Worm (Caenorhabditis elegans): ENCODE results near the gene C38C3.3.

Gene C38C3.3

DNA sequence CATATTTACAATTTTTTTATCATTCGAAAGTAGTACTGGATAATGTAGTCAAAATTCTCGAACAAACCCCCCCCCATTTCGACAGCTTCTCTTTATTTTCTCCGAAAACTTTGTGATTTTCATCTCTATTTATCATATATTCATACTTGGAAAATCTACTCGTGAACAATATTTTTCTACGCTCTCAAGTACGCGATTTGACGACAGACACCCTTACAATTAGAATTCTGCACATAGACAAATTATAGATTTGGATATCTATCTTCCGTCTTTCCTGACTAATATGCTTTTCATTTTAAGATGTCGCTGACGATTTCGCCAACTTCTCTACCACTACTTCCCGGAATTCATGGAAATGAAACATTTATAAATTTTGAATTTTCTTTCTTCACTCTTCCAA lies 10.6 kb downstream of the C38C3.3 start, which contains the start of gene sru-28:
Gene sru-28, plus strand, starts transcription at position 301 of the 400 bp plus-strand sequence.
- no peak for TF ChIP-seq egl-5 (tag; optimal IDR thresholded peaks at IDR 0.05)
- TF ChIP-seq sea-2 (GFP tag; optimal IDR thresholded peaks at IDR 0.05) = no peak
- TF ChIP-seq nhr-23 (tag; optimal IDR thresholded peaks at IDR 0.05) = no peak
- no peak for TF ChIP-seq ztf-11 (tag; optimal IDR thresholded peaks at IDR 0.05)
- TF ChIP-seq nhr-11 (tag; optimal IDR thresholded peaks at IDR 0.05) = no peak
- TF ChIP-seq R02D3.7 (tag; optimal IDR thresholded peaks at IDR 0.05) = no peak
- no peak for TF ChIP-seq eor-1 (tag; optimal IDR thresholded peaks at IDR 0.05)
- no peak for TF ChIP-seq daf-12 (tag; optimal IDR thresholded peaks at IDR 0.05)
- TF ChIP-seq ceh-28 (tag; optimal IDR thresholded peaks at IDR 0.05) = no peak
- no peak for TF ChIP-seq ztf-4 (tag; optimal IDR thresholded peaks at IDR 0.05)
- no peak for TF ChIP-seq nhr-237 (tag; optimal IDR thresholded peaks at IDR 0.05)
- no peak for TF ChIP-seq nhr-77 (tag; optimal IDR thresholded peaks at IDR 0.05)
- TF ChIP-seq elt-2 (tag; optimal IDR thresholded peaks at IDR 0.05) = no peak
- no peak for TF ChIP-seq hmg-11 (tag; optimal IDR thresholded peaks at IDR 0.05)
- TF ChIP-seq unc-39 (tag; optimal IDR thresholded peaks at IDR 0.05) = no peak
- TF ChIP-seq jun-1 (tag; optimal IDR thresholded peaks at IDR 0.05) = no peak
- no peak for TF ChIP-seq mml-1 (tag; optimal IDR thresholded peaks at IDR 0.05)
- TF ChIP-seq nhr-25 (tag; optimal IDR thresholded peaks at IDR 0.05) = no peak
- no peak for TF ChIP-seq nfya-1 (tag; optimal IDR thresholded peaks at IDR 0.05; ENCODE audit: insufficient read depth)

DNA sequence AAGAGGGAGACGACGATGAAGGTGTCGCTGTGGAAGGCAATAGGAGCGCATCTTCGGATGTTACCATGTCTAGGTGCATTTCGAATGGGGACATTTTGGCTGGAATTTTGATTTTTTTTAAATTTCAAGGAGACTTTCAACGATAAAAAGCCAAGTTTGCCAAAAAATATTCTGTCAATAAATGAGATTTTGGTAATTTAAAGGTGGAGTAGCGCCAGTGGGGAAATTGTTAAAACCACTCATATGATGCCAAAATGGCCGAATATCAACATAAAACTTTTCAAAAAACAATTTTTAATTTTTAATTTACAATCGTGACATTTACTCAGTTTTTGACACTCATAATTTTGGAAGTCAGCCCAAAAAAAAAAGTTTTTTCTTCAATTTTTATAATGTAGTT lies 16.1 kb downstream of the C38C3.3 start, which contains the start of gene nhr-260:
Gene nhr-260, minus strand, starts transcription at position 101 of the 400 bp plus-strand sequence.
- TF ChIP-seq nhr-43 (tag; optimal IDR thresholded peaks at IDR 0.05; ENCODE audit: poor library complexity, severe bottlenecking) (no peak), lsy-12 (tag; optimal IDR thresholded peaks at IDR 0.05) (no peak), nhr-28 (tag; optimal IDR thresholded peaks at IDR 0.05) (no peak), elt-3 (tag; optimal IDR thresholded peaks at IDR 0.05) (no peak), jun-1 (tag; optimal IDR thresholded peaks at IDR 0.05) (no peak), ztf-4 (tag; optimal IDR thresholded peaks at IDR 0.05) (no peak), nhr-77 (tag; optimal IDR thresholded peaks at IDR 0.05) (no peak), unc-62 (GFP tag; optimal IDR thresholded peaks at IDR 0.05) (no peak), nhr-67 (tag; optimal IDR thresholded peaks at IDR 0.05) (no peak), skn-1 (tag; optimal IDR thresholded peaks at IDR 0.05) (no peak), ceh-28 (tag; optimal IDR thresholded peaks at IDR 0.05) (no peak)

DNA sequence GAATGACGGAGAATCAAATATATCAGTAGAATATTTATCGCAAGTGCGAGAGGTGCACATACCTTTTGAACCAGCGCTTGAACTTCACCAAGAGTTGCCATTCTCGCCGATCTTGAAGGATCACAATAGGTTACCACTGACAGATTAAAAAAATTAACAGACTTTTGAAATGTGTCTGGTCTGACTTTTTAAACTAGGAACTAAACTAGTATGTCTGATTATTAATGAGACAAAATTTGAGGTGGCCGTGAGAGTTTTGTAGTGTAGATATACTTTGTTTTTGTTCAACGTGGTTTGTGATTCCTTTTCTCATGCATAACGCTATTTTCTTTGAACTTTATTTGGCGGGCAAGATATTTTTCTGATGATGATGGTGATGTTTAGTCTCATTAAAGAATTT lies 26.4 kb downstream of the C38C3.3 start, which contains the start of gene str-240:
Gene str-240, minus strand, starts transcription at position 101 of the 400 bp plus-strand sequence.
- TF ChIP-seq R02D3.7 (tag; optimal IDR thresholded peaks at IDR 0.05) (no peak), fkh-2 (tag; optimal IDR thresholded peaks at IDR 0.05) (no peak), pha-4 (tag; optimal IDR thresholded peaks at IDR 0.05) (no peak), sea-2 (GFP tag; optimal IDR thresholded peaks at IDR 0.05) (no peak), nhr-43 (tag; optimal IDR thresholded peaks at IDR 0.05; ENCODE audit: poor library complexity, severe bottlenecking) (no peak), aly-2 (tag; optimal IDR thresholded peaks at IDR 0.05) (no peak), snpc-4 (tag; optimal IDR thresholded peaks at IDR 0.05) (no peak), nhr-11 (tag; optimal IDR thresholded peaks at IDR 0.05) (no peak), daf-12 (tag; optimal IDR thresholded peaks at IDR 0.05) (no peak), elt-3 (tag; optimal IDR thresholded peaks at IDR 0.05) (no peak), nhr-25 (tag; optimal IDR thresholded peaks at IDR 0.05) (no peak), ama-1 (optimal IDR thresholded peaks at IDR 0.05) (no peak), nhr-12 (tag; optimal IDR thresholded peaks at IDR 0.05) (no peak), eor-1 (tag; optimal IDR thresholded peaks at IDR 0.05) (no peak)

DNA sequence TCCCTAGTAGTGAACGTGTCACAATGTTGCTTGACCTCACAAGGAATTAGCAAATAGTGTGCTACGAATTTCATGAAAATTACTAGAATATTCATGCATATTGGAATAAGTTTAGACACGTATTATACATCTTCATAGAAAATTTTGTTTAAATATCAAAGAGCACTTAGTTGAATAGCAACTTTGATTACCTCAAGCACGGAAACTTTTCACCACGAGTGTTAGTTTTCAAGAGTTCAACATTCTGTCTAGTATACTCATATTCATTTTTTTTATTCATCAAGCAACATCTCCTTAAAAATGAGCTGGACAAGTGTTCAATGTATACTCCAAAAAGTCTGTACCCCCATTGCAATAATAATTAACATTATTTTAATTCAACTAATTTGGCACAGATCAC lies 27.1 kb downstream of the C38C3.3 start, which contains the start of gene str-243:
Gene str-243, plus strand, starts transcription at position 301 of the 400 bp plus-strand sequence.
- TF ChIP-seq egl-27 (tag; optimal IDR thresholded peaks at IDR 0.05) = no peak
- no peak for TF ChIP-seq fkh-2 (tag; optimal IDR thresholded peaks at IDR 0.05)
- TF ChIP-seq nhr-77 (tag; optimal IDR thresholded peaks at IDR 0.05) = no peak

DNA sequence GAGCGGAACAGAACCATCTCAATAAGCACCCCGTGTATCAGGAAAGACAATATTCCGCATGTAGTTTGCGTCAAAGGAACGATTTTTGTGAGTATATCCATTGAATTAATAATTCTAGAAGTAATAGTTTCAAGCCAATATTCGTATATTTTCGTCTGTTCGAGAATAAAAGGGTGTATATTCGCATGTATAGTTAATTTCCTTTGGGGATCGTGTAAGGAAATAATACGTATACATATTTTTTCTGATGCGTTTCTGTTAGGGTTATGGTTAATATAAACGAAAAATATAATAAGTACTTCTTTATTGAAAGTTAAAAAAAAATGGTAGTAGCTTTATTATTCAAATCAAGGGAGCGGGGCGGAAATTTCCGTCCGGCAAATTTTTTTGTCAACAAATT lies 32.6 kb downstream of the C38C3.3 start, which contains the start of gene str-236:
Gene str-236, minus strand, starts transcription at position 101 of the 400 bp plus-strand sequence.
- TF ChIP-seq zag-1 (tag; optimal IDR thresholded peaks at IDR 0.05) = no peak
- no peak for TF ChIP-seq mdl-1 (tag; optimal IDR thresholded peaks at IDR 0.05)
- TF ChIP-seq ztf-11 (tag; optimal IDR thresholded peaks at IDR 0.05) = no peak
- TF ChIP-seq ztf-4 (tag; optimal IDR thresholded peaks at IDR 0.05) = no peak
- TF ChIP-seq pha-4 (tag; optimal IDR thresholded peaks at IDR 0.05) = no peak
- TF ChIP-seq nhr-23 (tag; optimal IDR thresholded peaks at IDR 0.05) = no peak
- no peak for TF ChIP-seq elt-3 (tag; optimal IDR thresholded peaks at IDR 0.05)
- no peak for TF ChIP-seq tbx-2 (tag; optimal IDR thresholded peaks at IDR 0.05)
